Worm (Caenorhabditis elegans) whole organism, L4 larva: Measurements from ENCODE around the gene shpk-1.

Experiments used
- D1046.2 ChIP-seq: fragments of 200-800 bp; sonication (Bioruptor generic); IDR thresholded peaks from 2 replicates; pipeline ENCODE4 v1.3.6; 2022; ENCODE audit warnings: missing genetic modification characterization, missing compliant biosample characterization
- F10B5.3 ChIP-seq: sonication (generic microtip); optimal IDR thresholded peaks from 2 replicates; lab custom pipeline; 2016; ENCODE audit warnings: mild to moderate bottlenecking, missing genetic modification characterization, missing compliant biosample characterization
- F49E8.2 ChIP-seq: sonication (generic microtip); optimal IDR thresholded peaks from 2 replicates; lab custom pipeline; 2016; ENCODE audit warnings: missing compliant biosample characterization, mild to moderate bottlenecking, missing genetic modification characterization, borderline replicate concordance
- T20F7.1 ChIP-seq: fragments of 200-800 bp; sonication (Bioruptor generic); optimal IDR thresholded peaks from 2 replicates; lab custom pipeline; 2018; ENCODE audit warnings: mild to moderate bottlenecking, missing genetic modification characterization, missing compliant biosample characterization
- T26A8.4 ChIP-seq: fragments of 200-800 bp; sonication (Bioruptor generic); IDR thresholded peaks from 2 replicates; pipeline ENCODE4 v1.3.6; 2022; ENCODE audit warnings: missing genetic modification characterization, missing compliant biosample characterization
- Y75B8A.6 ChIP-seq: fragments of 200-800 bp; sonication (Bioruptor generic); IDR thresholded peaks from 2 replicates; pipeline ENCODE4 v1.3.6; 2022; ENCODE audit warnings: missing genetic modification reagents, missing genetic modification characterization, missing compliant biosample characterization
- ZK546.5 ChIP-seq, 2 experiments: sonication (generic microtip); optimal IDR thresholded peaks; 2 replicates each; lab custom pipeline; 2017; ENCODE audit warnings: missing biosample characterization in 2 of 2, missing genetic modification characterization in 2 of 2
- arid-1 ChIP-seq: fragments of 200-800 bp; sonication (Bioruptor generic); conservative IDR thresholded peaks from 2 replicates; pipeline ENCODE4 v1.3.6; 2022; ENCODE audit warnings: missing genetic modification reagents, missing genetic modification characterization, missing compliant biosample characterization
- attf-4 ChIP-seq: sonication (generic microtip); optimal IDR thresholded peaks from 3 replicates; lab custom pipeline; 2017; ENCODE audit warnings: missing biosample characterization, missing genetic modification characterization
- ceh-20 ChIP-seq: fragments of 200-800 bp; sonication (Bioruptor generic); IDR thresholded peaks from 2 replicates; pipeline ENCODE4 v1.3.6; 2022; ENCODE audit warnings: missing genetic modification reagents, missing genetic modification characterization, missing compliant biosample characterization
- ceh-28 ChIP-seq: fragments of 150-350 bp; optimal IDR thresholded peaks from 2 replicates; lab custom pipeline; 2014; ENCODE audit warnings: missing biosample characterization, missing genetic modification reagents, missing genetic modification characterization
- ceh-44 ChIP-seq: fragments of 200-800 bp; sonication (Bioruptor generic); IDR thresholded peaks from 2 replicates; pipeline ENCODE4 v1.3.6; 2022; ENCODE audit warnings: missing genetic modification reagents, missing genetic modification characterization, missing compliant biosample characterization
- ceh-62 ChIP-seq: sonication (generic microtip); optimal IDR thresholded peaks from 2 replicates; lab custom pipeline; 2017; ENCODE audit warnings: missing biosample characterization, missing genetic modification characterization
- ctbp-1 ChIP-seq: fragments of 200-800 bp; sonication (Bioruptor generic); IDR thresholded peaks from 2 replicates; pipeline ENCODE4 v1.3.6; 2022; ENCODE audit warnings: missing genetic modification reagents, missing genetic modification characterization, missing compliant biosample characterization
- daf-16 ChIP-seq, 3 experiments: sonication (generic microtip); optimal IDR thresholded peaks; 2 replicates each; lab custom pipeline; 2016 to 2017; ENCODE audit warnings: missing genetic modification characterization in 3 of 3, missing genetic modification reagents in 3 of 3, mild to moderate bottlenecking in 2 of 3, missing compliant biosample characterization in 2 of 3, missing biosample characterization in 1 of 3, moderate library complexity in 1 of 3
- daf-8 ChIP-seq: fragments of 200-800 bp; sonication (Bioruptor generic); IDR thresholded peaks from 2 replicates; pipeline ENCODE4 v1.3.6; 2022; ENCODE audit warnings: missing genetic modification characterization, missing compliant biosample characterization
- fkh-10 ChIP-seq: fragments of 150-350 bp; optimal IDR thresholded peaks from 2 replicates; lab custom pipeline; 2014; ENCODE audit warnings: missing biosample characterization, missing genetic modification reagents, missing genetic modification characterization
- fos-1 ChIP-seq: fragments of 150-350 bp; optimal IDR thresholded peaks from 2 replicates; lab custom pipeline; 2014; ENCODE audit warnings: missing biosample characterization, missing genetic modification characterization
- hlh-11 ChIP-seq: fragments of 200-800 bp; sonication (Bioruptor generic); optimal IDR thresholded peaks from 2 replicates; lab custom pipeline; 2018; ENCODE audit warnings: mild to moderate bottlenecking, missing genetic modification characterization, missing compliant biosample characterization
- hlh-30 ChIP-seq: sonication (generic microtip); optimal IDR thresholded peaks from 2 replicates; lab custom pipeline; 2017; ENCODE audit warnings: antibody characterized with exemption, mild to moderate bottlenecking, missing genetic modification characterization, missing compliant biosample characterization; ENCODE audit not compliant: insufficient read depth
- hmg-1.1 ChIP-seq: fragments of 200-800 bp; sonication (Bioruptor generic); IDR thresholded peaks from 2 replicates; pipeline ENCODE4 v1.3.6; 2022; ENCODE audit warnings: missing genetic modification reagents, missing genetic modification characterization, missing compliant biosample characterization
- jun-1 ChIP-seq: fragments of 150-350 bp; optimal IDR thresholded peaks from 2 replicates; lab custom pipeline; 2014; ENCODE audit warnings: missing biosample characterization, missing genetic modification reagents, missing genetic modification characterization
- lin-1 ChIP-seq: fragments of 200-800 bp; sonication (Bioruptor generic); IDR thresholded peaks from 2 replicates; pipeline ENCODE4 v1.3.6; 2022; ENCODE audit warnings: missing genetic modification reagents, missing genetic modification characterization, missing compliant biosample characterization
- lin-38 ChIP-seq: fragments of 200-800 bp; sonication (Bioruptor generic); IDR thresholded peaks from 2 replicates; pipeline ENCODE4 v1.3.6; 2022; ENCODE audit warnings: missing genetic modification reagents, missing genetic modification characterization, missing compliant biosample characterization
- lir-3 ChIP-seq: sonication (generic microtip); optimal IDR thresholded peaks from 2 replicates; lab custom pipeline; 2016; ENCODE audit warnings: mild to moderate bottlenecking, missing genetic modification characterization, missing compliant biosample characterization
- lsy-2 ChIP-seq, 2 experiments: fragments of 150-350 bp in 1 of 2; sonication (generic microtip) in 1 of 2; optimal IDR thresholded peaks; 2 replicates each; lab custom pipeline; 2014 to 2017; ENCODE audit warnings: missing biosample characterization in 2 of 2, missing genetic modification characterization in 2 of 2
- madf-9 ChIP-seq: fragments of 200-800 bp; sonication (Bioruptor generic); conservative IDR thresholded peaks from 2 replicates; pipeline ENCODE4 v1.3.6; 2022; ENCODE audit warnings: missing genetic modification reagents, missing genetic modification characterization, missing compliant biosample characterization
- mdl-1 ChIP-seq, 2 experiments: fragments of 150-350 bp in 1 of 2; sonication (generic microtip) in 1 of 2; optimal IDR thresholded peaks; 2 replicates each; lab custom pipeline; 2014 to 2017; ENCODE audit warnings: missing biosample characterization in 2 of 2, missing genetic modification characterization in 2 of 2
- mes-2 ChIP-seq: sonication (generic microtip); optimal IDR thresholded peaks from 2 replicates; lab custom pipeline; 2016; ENCODE audit warnings: missing genotype, mild to moderate bottlenecking, missing genetic modification characterization, missing compliant biosample characterization; ENCODE audit not compliant: poor library complexity, severe bottlenecking
- mxl-2 ChIP-seq: fragments of 200-800 bp; sonication (Bioruptor generic); conservative IDR thresholded peaks from 2 replicates; pipeline ENCODE4 v1.3.6; 2022; ENCODE audit warnings: missing genetic modification reagents, missing genetic modification characterization, missing compliant biosample characterization
- mxl-3 ChIP-seq: fragments of 200-800 bp; sonication (Bioruptor generic); optimal IDR thresholded peaks from 2 replicates; lab custom pipeline; 2018; ENCODE audit warnings: mild to moderate bottlenecking, missing genetic modification characterization, missing compliant biosample characterization
- nhr-11 ChIP-seq: fragments of 150-350 bp; optimal IDR thresholded peaks from 2 replicates; lab custom pipeline; 2014; ENCODE audit warnings: missing biosample characterization, missing genetic modification characterization
- nhr-25 ChIP-seq: sonication (generic microtip); optimal IDR thresholded peaks from 2 replicates; lab custom pipeline; 2017; ENCODE audit warnings: missing genetic modification characterization, mild to moderate bottlenecking, missing compliant biosample characterization, antibody characterized with exemption, moderate library complexity, borderline replicate concordance; ENCODE audit not compliant: insufficient read depth
- nhr-6 ChIP-seq: fragments of 150-350 bp; optimal IDR thresholded peaks from 2 replicates; lab custom pipeline; 2014; ENCODE audit warnings: missing biosample characterization, missing genetic modification characterization
- pha-4 ChIP-seq, 2 experiments: fragments of 150-350 bp in 1 of 2; fragments of 200-800 bp in 1 of 2; sonication (Bioruptor generic) in 1 of 2; IDR thresholded peaks in 1 of 2; optimal IDR thresholded peaks in 1 of 2; 2 replicates each; pipeline versions ENCODE4 v1.3.6 to Lab custom; 2014 to 2022; ENCODE audit warnings: missing genetic modification characterization in 2 of 2, missing genetic modification reagents in 2 of 2, missing biosample characterization in 1 of 2, missing compliant biosample characterization in 1 of 2
- rbr-2 ChIP-seq: sonication (generic microtip); optimal IDR thresholded peaks from 2 replicates; lab custom pipeline; 2016; ENCODE audit warnings: missing genotype, missing genetic modification characterization, missing compliant biosample characterization
- sdz-12 ChIP-seq: fragments of 200-800 bp; sonication (Bioruptor generic); optimal IDR thresholded peaks from 2 replicates; lab custom pipeline; 2018; ENCODE audit warnings: mild to moderate bottlenecking, missing genetic modification characterization, missing compliant biosample characterization
- unc-39 ChIP-seq: sonication (generic microtip); optimal IDR thresholded peaks from 2 replicates; lab custom pipeline; 2017; ENCODE audit warnings: missing biosample characterization, missing genetic modification characterization
- zag-1 ChIP-seq: fragments of 150-350 bp; optimal IDR thresholded peaks from 2 replicates; lab custom pipeline; 2014; ENCODE audit warnings: missing biosample characterization, missing genetic modification characterization
- zfp-2 ChIP-seq: sonication (generic microtip); optimal IDR thresholded peaks from 2 replicates; lab custom pipeline; 2016; ENCODE audit warnings: mild to moderate bottlenecking, missing genetic modification characterization, missing compliant biosample characterization
- ztf-11 ChIP-seq: fragments of 150-350 bp; optimal IDR thresholded peaks from 2 replicates; lab custom pipeline; 2014; ENCODE audit warnings: missing biosample characterization, missing genetic modification characterization
- ztf-7 ChIP-seq: fragments of 150-350 bp; optimal IDR thresholded peaks from 2 replicates; lab custom pipeline; 2014; ENCODE audit warnings: missing biosample characterization, missing genetic modification characterization

Gene shpk-1

ce11 chrIII:13626692-13627091 lies 18.9 kb downstream of the shpk-1 start, which contains the start of gene T12D8.5 (continued):
- no peak for TF ChIP-seq ztf-11 (tag; lab: Kevin White, UChicago)
- no peak for TF ChIP-seq sdz-12 (GFP tag; lab: Kevin White, UChicago)
- TF ChIP-seq hlh-30 (tag; lab: Kevin White, UChicago) = peak; percentile 84
- no peak for TF ChIP-seq F49E8.2 (tag; lab: Kevin White, UChicago)
- TF ChIP-seq mxl-3 = no peak
- peak; percentile 13 to 37 for TF ChIP-seq lsy-2 (tag; optimal IDR thresholded peaks at IDR 0.05; lab: Kevin White, UChicago)
- no peak for TF ChIP-seq hmg-1.1 (GFP tag; lab: Robert Waterston, UW)
- 0 out of 2 replicates have a peak, but pooled peaks have one; percentile 2 for TF ChIP-seq T26A8.4 (GFP tag; lab: Robert Waterston, UW)
- no peak for TF ChIP-seq ceh-62
- no peak for TF ChIP-seq zfp-2
- no peak for TF ChIP-seq madf-9 (GFP tag; lab: Robert Waterston, UW)
- no peak for TF ChIP-seq T20F7.1 (GFP tag; lab: Kevin White, UChicago)
- TF ChIP-seq ceh-28 (tag; lab: Kevin White, UChicago) = no peak
- no peak for TF ChIP-seq zag-1
- no peak for TF ChIP-seq D1046.2 (GFP tag; lab: Robert Waterston, UW)
- no peak for TF ChIP-seq rbr-2 (tag; lab: Kevin White, UChicago)
- no peak for TF ChIP-seq nhr-11
- no peak for TF ChIP-seq ceh-20 (GFP tag; lab: Robert Waterston, UW)
- TF ChIP-seq hlh-11 (tag; lab: Kevin White, UChicago) = peak; percentile 82
- TF ChIP-seq arid-1 (GFP tag; lab: Robert Waterston, UW) = no peak
- TF ChIP-seq nhr-25 (tag; lab: Kevin White, UChicago) = no peak
- no peak for TF ChIP-seq Y75B8A.6 (GFP tag; lab: Robert Waterston, UW)
- no peak for TF ChIP-seq ztf-7 (tag; lab: Kevin White, UChicago)
- peak in 1 of 2 experiments; percentile 34 for TF ChIP-seq mdl-1 (tag; optimal IDR thresholded peaks at IDR 0.05; lab: Kevin White, UChicago)
- no peak for TF ChIP-seq lin-38 (GFP tag; lab: Robert Waterston, UW)
- TF ChIP-seq F10B5.3 = no peak
- TF ChIP-seq lir-3 = no peak
- TF ChIP-seq attf-4 = no peak

ce11 chrIII:13630708-13631107 lies 22.9 kb downstream of the shpk-1 start, which contains the start of gene arrd-17:
TSS of gene arrd-17 (minus strand) at chrIII:13630808.
- TF ChIP-seq pha-4 (GFP tag; IDR thresholded peaks at IDR 0.05; lab: Robert Waterston, UW) (no peak), pha-4 (tag; optimal IDR thresholded peaks at IDR 0.05; lab: Kevin White, UChicago) (no peak), mxl-3 (no peak), mes-2 (tag; lab: Kevin White, UChicago) (no peak), nhr-25 (tag; lab: Kevin White, UChicago) (no peak), ceh-44 (GFP tag; lab: Robert Waterston, UW) (no peak), F49E8.2 (tag; lab: Kevin White, UChicago) (no peak), hlh-11 (tag; lab: Kevin White, UChicago) (no peak), ZK546.5 (tag; optimal IDR thresholded peaks at IDR 0.05; lab: Kevin White, UChicago) (no peak), F10B5.3 (no peak), mxl-2 (GFP tag; lab: Robert Waterston, UW) (no peak), nhr-6 (tag; lab: Kevin White, UChicago) (no peak), jun-1 (tag; lab: Kevin White, UChicago) (no peak), unc-39 (tag; lab: Kevin White, UChicago) (no peak), lir-3 (no peak), fos-1 (tag; lab: Kevin White, UChicago) (no peak)

DNA sequence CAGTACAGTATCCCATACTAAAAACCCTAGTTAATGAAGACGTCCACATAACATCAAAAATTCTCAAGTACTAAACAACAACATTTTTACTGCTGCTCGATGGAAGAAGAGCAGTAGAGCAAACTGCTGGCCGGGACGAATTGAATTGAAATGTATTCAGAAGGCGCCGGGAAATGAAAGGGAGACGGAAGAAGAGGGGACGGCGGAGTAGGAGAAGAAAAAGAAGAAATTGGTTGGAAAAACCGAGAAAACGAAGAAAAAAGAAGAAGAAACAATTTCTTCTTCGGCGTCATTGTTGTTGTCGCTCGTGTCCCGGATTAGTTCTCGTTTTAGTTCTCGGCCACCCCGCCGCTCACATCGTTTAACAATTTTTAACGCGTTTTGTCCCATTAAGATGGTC lies 26.0 kb downstream of the shpk-1 start:
- no peak for TF ChIP-seq lin-1 (GFP tag; lab: Robert Waterston, UW)
- no peak for TF ChIP-seq ztf-7 (tag; lab: Kevin White, UChicago)
- peak; percentile 41 for TF ChIP-seq fkh-10 (GFP tag; lab: Kevin White, UChicago)
- 0 out of 2 replicates have a peak, but pooled peaks have one; percentile 42 for TF ChIP-seq ctbp-1 (GFP tag; lab: Robert Waterston, UW)
- TF ChIP-seq daf-16 (GFP tag; optimal IDR thresholded peaks at IDR 0.05; lab: Kevin White, UChicago) = no peak
- no peak for TF ChIP-seq daf-16 (tag; optimal IDR thresholded peaks at IDR 0.05; lab: Kevin White, UChicago)
- TF ChIP-seq daf-8 = no peak
